Worm (Caenorhabditis elegans) whole organism, young adult: Measurements from ENCODE around the gene inx-5.

Experiments
- B0019.2 ChIP-seq: fragments of 200-800 bp; sonication (Bioruptor generic); conservative IDR thresholded peaks from 2 replicates; pipeline ENCODE4 v1.3.6; 2022; ENCODE audit warnings: missing genetic modification reagents, missing genetic modification characterization, missing compliant biosample characterization
- D2030.7 ChIP-seq: fragments of 200-800 bp; sonication (Bioruptor generic); IDR thresholded peaks from 2 replicates; pipeline ENCODE4 v1.3.6; 2022; ENCODE audit warnings: missing genetic modification reagents, missing genetic modification characterization, missing compliant biosample characterization
- F49E8.2 ChIP-seq: sonication (generic microtip); optimal IDR thresholded peaks from 3 replicates; lab custom pipeline; 2017; ENCODE audit warnings: missing genetic modification characterization, mild to moderate bottlenecking, missing compliant biosample characterization, antibody characterized with exemption, moderate library complexity; ENCODE audit not compliant: insufficient read depth
- F57A8.1 ChIP-seq: fragments of 200-800 bp; sonication (Bioruptor generic); optimal IDR thresholded peaks from 2 replicates; lab custom pipeline; 2018; ENCODE audit warnings: mild to moderate bottlenecking, missing genetic modification characterization, moderate library complexity, missing compliant biosample characterization
- K11D2.4 ChIP-seq: fragments of 200-800 bp; sonication (Bioruptor generic); IDR thresholded peaks from 2 replicates; pipeline ENCODE4 v1.3.6; 2022; ENCODE audit warnings: missing genetic modification reagents, missing genetic modification characterization, missing compliant biosample characterization
- T07F8.4 ChIP-seq: sonication (generic microtip); optimal IDR thresholded peaks from 2 replicates; lab custom pipeline; 2016; ENCODE audit warnings: mild to moderate bottlenecking, missing genetic modification characterization, moderate library complexity, missing compliant biosample characterization
- aptf-3 ChIP-seq: fragments of 200-800 bp; sonication (Bioruptor generic); IDR thresholded peaks from 2 replicates; pipeline ENCODE4 v1.3.6; 2022; ENCODE audit warnings: missing genetic modification characterization, missing compliant biosample characterization
- attf-5 ChIP-seq: fragments of 200-800 bp; sonication (Bioruptor generic); optimal IDR thresholded peaks from 2 replicates; lab custom pipeline; 2018; ENCODE audit warnings: mild to moderate bottlenecking, missing genetic modification characterization, missing compliant biosample characterization
- ccch-3 ChIP-seq: fragments of 200-800 bp; sonication (Bioruptor generic); optimal IDR thresholded peaks from 2 replicates; lab custom pipeline; 2018; ENCODE audit warnings: mild to moderate bottlenecking, missing genetic modification characterization, missing compliant biosample characterization
- ceh-27 ChIP-seq: fragments of 200-800 bp; sonication (Bioruptor generic); optimal IDR thresholded peaks from 2 replicates; lab custom pipeline; 2018; ENCODE audit warnings: mild to moderate bottlenecking, missing genetic modification characterization, moderate library complexity, missing compliant biosample characterization
- ceh-40 ChIP-seq: fragments of 200-800 bp; sonication (Bioruptor generic); IDR thresholded peaks from 2 replicates; pipeline ENCODE4 v1.3.6; 2022; ENCODE audit warnings: missing genetic modification characterization, missing compliant biosample characterization
- ceh-79 ChIP-seq: sonication (generic microtip); optimal IDR thresholded peaks from 2 replicates; lab custom pipeline; 2017; ENCODE audit warnings: mild to moderate bottlenecking, missing genetic modification characterization, missing compliant biosample characterization
- ceh-91 ChIP-seq: fragments of 200-800 bp; sonication (Bioruptor generic); IDR thresholded peaks from 2 replicates; pipeline ENCODE4 v1.3.6; 2022; ENCODE audit warnings: missing genetic modification reagents, missing genetic modification characterization, missing compliant biosample characterization
- chd-7 ChIP-seq: sonication (generic microtip); optimal IDR thresholded peaks from 2 replicates; lab custom pipeline; 2016; ENCODE audit warnings: mild to moderate bottlenecking, missing genetic modification characterization, moderate library complexity, missing compliant biosample characterization
- die-1 ChIP-seq: sonication (generic microtip); optimal IDR thresholded peaks from 2 replicates; lab custom pipeline; 2016; ENCODE audit warnings: missing genotype, mild to moderate bottlenecking, missing genetic modification characterization, missing compliant biosample characterization
- dpff-1 ChIP-seq: sonication (generic microtip); optimal IDR thresholded peaks from 2 replicates; lab custom pipeline; 2017; ENCODE audit warnings: mild to moderate bottlenecking, missing genetic modification characterization, missing compliant biosample characterization
- egl-18 ChIP-seq: fragments of 200-800 bp; sonication (Bioruptor generic); IDR thresholded peaks from 2 replicates; pipeline ENCODE4 v1.3.6; 2022; ENCODE audit warnings: missing genetic modification reagents, missing genetic modification characterization, missing compliant biosample characterization
- hlh-26 ChIP-seq: fragments of 200-800 bp; sonication (Bioruptor generic); conservative IDR thresholded peaks from 2 replicates; pipeline ENCODE4 v1.3.6; 2022; ENCODE audit warnings: missing genetic modification reagents, missing genetic modification characterization, missing compliant biosample characterization
- hmg-1.2 ChIP-seq: fragments of 200-800 bp; sonication (Bioruptor generic); IDR thresholded peaks from 2 replicates; pipeline ENCODE4 v1.3.6; 2022; ENCODE audit warnings: missing genetic modification reagents, missing genetic modification characterization, missing compliant biosample characterization
- hsf-1 ChIP-seq: fragments of 200-800 bp; sonication (Bioruptor generic); IDR thresholded peaks from 2 replicates; pipeline ENCODE4 v1.3.6; 2022; ENCODE audit warnings: missing genetic modification reagents, missing genetic modification characterization, missing compliant biosample characterization
- lag-1 ChIP-seq: fragments of 200-800 bp; sonication (Bioruptor generic); IDR thresholded peaks from 2 replicates; pipeline ENCODE4 v1.3.6; 2022; ENCODE audit warnings: missing genetic modification reagents, missing genetic modification characterization, missing compliant biosample characterization
- let-526 ChIP-seq: fragments of 200-800 bp; sonication (Bioruptor generic); IDR thresholded peaks from 2 replicates; pipeline ENCODE4 v1.3.6; 2022; ENCODE audit warnings: missing genetic modification reagents, missing genetic modification characterization, missing compliant biosample characterization
- lin-26 ChIP-seq: fragments of 200-800 bp; sonication (Bioruptor generic); IDR thresholded peaks from 2 replicates; pipeline ENCODE4 v1.3.6; 2022; ENCODE audit warnings: missing genetic modification reagents, missing genetic modification characterization, missing compliant biosample characterization
- lsy-27 ChIP-seq: sonication (generic microtip); optimal IDR thresholded peaks from 2 replicates; lab custom pipeline; 2017; ENCODE audit warnings: missing genetic modification characterization, mild to moderate bottlenecking, missing compliant biosample characterization, antibody characterized with exemption, missing genotype, borderline replicate concordance; ENCODE audit not compliant: insufficient read depth
- madf-8 ChIP-seq: fragments of 200-800 bp; sonication (Bioruptor generic); conservative IDR thresholded peaks from 2 replicates; pipeline ENCODE4 v1.3.6; 2022; ENCODE audit warnings: missing genetic modification reagents, missing genetic modification characterization, missing compliant biosample characterization
- mcd-1 ChIP-seq: fragments of 200-800 bp; sonication (Bioruptor generic); IDR thresholded peaks from 2 replicates; pipeline ENCODE4 v1.3.6; 2022; ENCODE audit warnings: missing genetic modification reagents, missing genetic modification characterization, missing compliant biosample characterization
- mel-28 ChIP-seq: sonication (generic microtip); optimal IDR thresholded peaks from 2 replicates; lab custom pipeline; 2016; ENCODE audit warnings: borderline replicate concordance, mild to moderate bottlenecking, missing genetic modification characterization, missing compliant biosample characterization
- mxl-1 ChIP-seq: sonication (generic microtip); optimal IDR thresholded peaks from 2 replicates; lab custom pipeline; 2016; ENCODE audit warnings: missing genetic modification characterization, missing compliant biosample characterization
- nhr-179 ChIP-seq: sonication (generic microtip); optimal IDR thresholded peaks from 2 replicates; lab custom pipeline; 2016; ENCODE audit warnings: mild to moderate bottlenecking, missing genetic modification characterization, missing compliant biosample characterization
- pbrm-1 ChIP-seq: fragments of 200-800 bp; sonication (Bioruptor generic); IDR thresholded peaks from 2 replicates; pipeline ENCODE4 v1.3.6; 2022; ENCODE audit warnings: missing genetic modification reagents, missing genetic modification characterization, missing compliant biosample characterization
- repo-1 ChIP-seq: sonication (generic microtip); optimal IDR thresholded peaks from 2 replicates; lab custom pipeline; 2017; ENCODE audit warnings: mild to moderate bottlenecking, missing genetic modification characterization, missing compliant biosample characterization
- sptf-2 ChIP-seq: fragments of 200-800 bp; sonication (Bioruptor generic); optimal IDR thresholded peaks from 2 replicates; lab custom pipeline; 2018; ENCODE audit warnings: mild to moderate bottlenecking, missing genetic modification characterization, missing compliant biosample characterization
- tbx-9 ChIP-seq: sonication (generic microtip); optimal IDR thresholded peaks from 2 replicates; lab custom pipeline; 2016; ENCODE audit warnings: borderline replicate concordance, missing genetic modification characterization, inconsistent platforms, missing compliant biosample characterization
- unc-62 ChIP-seq: fragments of 150-350 bp; optimal IDR thresholded peaks from 2 replicates; lab custom pipeline; 2014; ENCODE audit warnings: missing biosample characterization, missing genetic modification reagents, missing genetic modification characterization
- ztf-25 ChIP-seq: fragments of 200-800 bp; sonication (Bioruptor generic); IDR thresholded peaks from 2 replicates; pipeline ENCODE4 v1.3.6; 2022; ENCODE audit warnings: missing genetic modification reagents, missing genetic modification characterization, missing compliant biosample characterization
- ztf-26 ChIP-seq: sonication (generic microtip); optimal IDR thresholded peaks from 2 replicates; lab custom pipeline; 2017; ENCODE audit warnings: missing genetic modification characterization, missing compliant biosample characterization
- ztf-28 ChIP-seq: fragments of 200-800 bp; sonication (Bioruptor generic); IDR thresholded peaks from 2 replicates; pipeline ENCODE4 v1.3.6; 2022; ENCODE audit warnings: missing genetic modification reagents, missing genetic modification characterization, missing compliant biosample characterization

The inx-5 gene

DNA sequence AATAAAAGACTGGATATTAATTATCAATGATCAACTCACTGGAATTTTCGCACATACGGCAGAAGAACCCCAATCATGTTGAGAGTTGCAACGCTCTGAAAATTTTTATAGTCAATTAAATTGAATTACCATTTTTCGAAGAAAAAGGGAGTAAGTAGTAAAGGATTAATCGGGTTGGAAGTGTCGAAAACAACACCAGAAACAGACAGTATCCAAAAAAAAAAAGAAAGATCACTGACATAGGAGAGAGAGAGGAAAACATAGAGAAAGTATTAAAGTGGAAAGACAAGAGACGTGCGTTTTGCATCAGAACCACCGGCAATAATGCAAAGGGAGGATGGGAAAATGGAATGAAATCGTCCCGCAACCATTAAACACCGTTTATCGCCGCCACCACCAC is at the start of gene inx-5:
Gene inx-5, minus strand, starts transcription at position 101 of the 400 bp plus-strand sequence.
- TF ChIP-seq hlh-26 (GFP tag; lab: Robert Waterston, UW) (no peak), ceh-27 (GFP tag; lab: Kevin White, UChicago) (no peak), ceh-40 (GFP tag; lab: Robert Waterston, UW) (no peak), ccch-3 (GFP tag; lab: Kevin White, UChicago) (no peak), attf-5 (GFP tag; lab: Kevin White, UChicago) (no peak), ceh-79 (no peak), lag-1 (GFP tag; lab: Robert Waterston, UW) (no peak), ceh-91 (GFP tag; lab: Robert Waterston, UW) (no peak), sptf-2 (GFP tag; lab: Kevin White, UChicago) (no peak), egl-18 (GFP tag; lab: Robert Waterston, UW) (no peak), D2030.7 (no peak), T07F8.4 (tag; lab: Kevin White, UChicago) (no peak), ztf-26 (tag; lab: Kevin White, UChicago) (no peak), B0019.2 (no peak), chd-7 (tag; lab: Kevin White, UChicago) (no peak)
- TF ChIP-seq, all 124 proteins: peak for 0

DNA sequence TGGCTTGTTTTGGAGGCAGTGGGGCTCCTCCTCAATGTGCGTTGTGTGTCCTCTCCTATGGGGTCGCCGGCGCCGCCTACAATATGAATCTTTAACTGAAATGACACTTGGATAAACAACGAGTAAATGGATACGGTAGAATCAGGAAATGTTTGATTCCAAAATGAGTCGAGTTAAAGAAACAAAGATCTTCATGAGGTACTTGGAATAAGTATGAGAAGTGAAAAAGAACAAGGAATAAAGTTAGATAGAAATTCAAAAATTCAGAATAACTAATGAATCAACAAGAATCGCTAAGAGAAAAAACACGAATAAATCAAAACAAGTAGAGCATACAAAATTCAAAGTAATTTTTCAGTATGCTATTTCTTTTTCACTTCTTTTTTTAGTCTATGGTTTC is 48.8 kb upstream of the inx-5 start, which contains the start of gene npr-28:
Gene npr-28, minus strand, starts transcription at position 101 of the 400 bp plus-strand sequence.
- TF ChIP-seq let-526 (GFP tag; lab: Robert Waterston, UW) (0 out of 2 replicates have a peak, but pooled peaks have one; percentile 25), mel-28 (no peak)

DNA sequence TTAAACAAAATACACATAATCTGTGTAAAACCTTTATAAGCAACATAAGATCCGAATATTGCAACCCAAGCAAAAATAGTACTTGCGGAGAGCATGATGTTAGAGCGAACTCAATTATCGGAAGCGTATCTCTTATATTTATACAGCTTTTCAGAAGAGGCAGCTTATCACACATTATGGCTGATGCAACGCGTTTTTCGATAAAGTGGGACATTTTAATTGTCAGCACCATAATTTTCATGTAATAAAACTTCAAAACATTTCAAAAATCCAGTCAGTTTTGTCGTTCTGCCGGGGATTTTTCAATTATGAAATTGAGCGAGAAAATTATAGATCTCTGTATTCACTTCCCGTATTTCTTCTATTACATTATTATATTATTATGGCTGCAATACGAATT is 44.0 kb upstream of the inx-5 start, which contains the start of gene drd-5:
Gene drd-5, minus strand, starts transcription at position 101 of the 400 bp plus-strand sequence.
- no peak for TF ChIP-seq madf-8 (GFP tag; lab: Robert Waterston, UW)
- no peak for TF ChIP-seq unc-62
- no peak for TF ChIP-seq dpff-1 (tag; lab: Kevin White, UChicago)
- no peak for TF ChIP-seq mcd-1 (GFP tag; lab: Robert Waterston, UW)
- TF ChIP-seq F49E8.2 (tag; lab: Kevin White, UChicago): no peak
- TF ChIP-seq ztf-25 (GFP tag; lab: Robert Waterston, UW): no peak
- TF ChIP-seq hmg-1.2 (GFP tag; lab: Robert Waterston, UW): no peak
- no peak for TF ChIP-seq lin-26 (GFP tag; lab: Robert Waterston, UW)

DNA sequence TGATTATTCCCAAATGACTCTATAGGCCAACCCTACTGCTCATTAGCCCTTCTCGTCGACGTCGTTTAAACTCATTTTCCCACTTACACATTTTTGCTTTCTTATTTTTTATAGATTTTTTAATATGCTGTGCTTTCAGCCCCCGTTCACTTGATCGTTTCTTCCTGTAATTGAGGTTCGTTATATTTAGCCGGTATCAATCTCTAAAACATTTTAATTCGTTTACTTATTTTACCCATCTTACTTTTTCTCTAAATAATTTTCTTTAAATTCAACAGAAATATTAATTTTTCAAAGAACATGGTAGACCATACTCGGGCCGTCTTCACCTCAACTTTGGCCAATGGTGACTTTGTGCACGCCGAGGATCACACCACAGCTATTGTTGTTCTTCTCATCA is 39.5 kb upstream of the inx-5 start, which contains the start of gene F55E10.1:
Gene F55E10.1, plus strand, starts transcription at position 301 of the 400 bp plus-strand sequence.
- no peak for TF ChIP-seq repo-1 (tag; lab: Kevin White, UChicago)
- TF ChIP-seq hsf-1 (GFP tag; lab: Robert Waterston, UW): no peak
- TF ChIP-seq F49E8.2 (tag; lab: Kevin White, UChicago): no peak
- no peak for TF ChIP-seq tbx-9
- TF ChIP-seq, all 124 proteins: peak for 0

DNA sequence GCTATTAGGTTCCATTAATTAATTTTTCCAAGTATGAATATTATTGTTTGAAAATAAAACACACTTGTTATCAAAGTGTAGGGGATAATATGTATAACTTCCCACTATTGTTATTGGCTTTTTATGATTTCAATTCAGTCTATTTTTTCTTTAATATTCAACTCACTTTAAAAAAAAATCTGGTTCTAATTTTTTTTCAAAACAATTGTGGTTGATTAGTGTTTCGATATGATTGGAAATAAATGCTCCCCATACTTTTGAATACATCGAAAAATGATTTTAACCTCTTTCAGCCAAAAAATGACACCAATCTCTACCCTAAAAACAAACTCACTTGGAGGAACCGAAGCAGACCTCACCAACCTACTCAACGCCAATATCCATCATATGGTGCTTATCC is 38.2 kb upstream of the inx-5 start, which contains the start of gene F55E10.2:
Gene F55E10.2, plus strand, starts transcription at position 301 of the 400 bp plus-strand sequence.
- no peak for TF ChIP-seq ztf-26 (tag; lab: Kevin White, UChicago)
- TF ChIP-seq nhr-179 (tag; lab: Kevin White, UChicago): no peak
- no peak for TF ChIP-seq lsy-27 (tag; lab: Kevin White, UChicago)
- no peak for TF ChIP-seq mxl-1 (tag; lab: Kevin White, UChicago)
- TF ChIP-seq F57A8.1 (GFP tag; lab: Kevin White, UChicago): no peak
- no peak for TF ChIP-seq lag-1 (GFP tag; lab: Robert Waterston, UW)
- no peak for TF ChIP-seq attf-5 (GFP tag; lab: Kevin White, UChicago)
- no peak for TF ChIP-seq die-1 (tag; lab: Kevin White, UChicago)
- no peak for TF ChIP-seq K11D2.4 (GFP tag; lab: Robert Waterston, UW)
- TF ChIP-seq chd-7 (tag; lab: Kevin White, UChicago): no peak
- TF ChIP-seq ceh-91 (GFP tag; lab: Robert Waterston, UW): no peak
- no peak for TF ChIP-seq ztf-28 (GFP tag; lab: Robert Waterston, UW)
- no peak for TF ChIP-seq aptf-3 (GFP tag; lab: Robert Waterston, UW)
- no peak for TF ChIP-seq pbrm-1 (GFP tag; lab: Robert Waterston, UW)
